Worm (Caenorhabditis elegans): Measurements from ENCODE around the gene Y40B10A.5.

- TF ChIP-seq him-1 (tag; optimal IDR thresholded peaks at IDR 0.05): no peak
- TF ChIP-seq dao-5 (tag; optimal IDR thresholded peaks at IDR 0.05): no peak
- no peak for TF ChIP-seq W03F9.2 (tag; optimal IDR thresholded peaks at IDR 0.05)
Observed at ce11 chrV:1998358-1998757, 47.5 kb downstream of the Y40B10A.5 start.

Data from whole organism, L4/young adult.